Fruit fly (Drosophila melanogaster): ENCODE data around the gene CG11768.

- TF ChIP-seq sage (GFP tag; optimal IDR thresholded peaks at IDR 0.05) (no peak), pan (optimal IDR thresholded peaks at IDR 0.05) (no peak), dsf (GFP tag; optimal IDR thresholded peaks at IDR 0.05; ENCODE audit: borderline replicate concordance) (no peak), OdsH (GFP tag; optimal IDR thresholded peaks at IDR 0.05) (no peak), psq (GFP tag; optimal IDR thresholded peaks at IDR 0.05) (no peak), rgr (GFP tag; optimal IDR thresholded peaks at IDR 0.05) (no peak), fru (GFP tag; optimal IDR thresholded peaks at IDR 0.05) (no peak), Myc (optimal IDR thresholded peaks at IDR 0.05) (no peak), sv (GFP tag; optimal IDR thresholded peaks at IDR 0.05) (no peak), Mio (GFP tag; optimal IDR thresholded peaks at IDR 0.05) (no peak), Abd-B (GFP tag; optimal IDR thresholded peaks at IDR 0.05) (no peak)
Measured at dm6 chr3R:8769094-8769493, 1.1 kb upstream of the CG11768 start, which contains the start of gene CG8236.

Data from whole organism, wandering third instar larva.